Fruit fly (Drosophila melanogaster) whole organism, embryonic: ENCODE data around the gene svr.

Experiments used
- Asciz ChIP-seq: fragments of 200-800 bp; sonication (Bioruptor generic); optimal IDR thresholded peaks from 2 replicates; lab custom pipeline; 2017; ENCODE audit warnings: missing biosample characterization, mild to moderate bottlenecking, missing genetic modification characterization, missing genetic modification reagents
- Awh ChIP-seq: fragments of 200-800 bp; sonication (Bioruptor generic); IDR thresholded peaks from 2 replicates; pipeline ENCODE4, ENCODE4 v1.3.6; 2022; ENCODE audit warnings: missing biosample characterization, missing genetic modification characterization
- CG10147 ChIP-seq: fragments of 200-800 bp; sonication (Bioruptor generic); optimal IDR thresholded peaks from 2 replicates; lab custom pipeline; 2019; ENCODE audit warnings: missing biosample characterization, mild to moderate bottlenecking, missing genetic modification characterization, moderate library complexity
- CG10274 ChIP-seq: fragments of 200-800 bp; sonication (Bioruptor generic); optimal IDR thresholded peaks from 3 replicates; lab custom pipeline; 2017; ENCODE audit warnings: missing biosample characterization, mild to moderate bottlenecking, missing genetic modification characterization
- CG10321 ChIP-seq: fragments of 200-800 bp; sonication (Bioruptor generic); IDR thresholded peaks from 2 replicates; pipeline ENCODE4 v1.3.6; 2022; ENCODE audit warnings: missing biosample characterization, missing genetic modification characterization
- CG11247 ChIP-seq: fragments of 200-800 bp; sonication (Bioruptor generic); IDR thresholded peaks from 2 replicates; pipeline ENCODE4 v1.3.6; 2022; ENCODE audit warnings: missing biosample characterization, missing genetic modification characterization
- CG11696 ChIP-seq: fragments of 200-800 bp; sonication (Bioruptor generic); IDR thresholded peaks from 2 replicates; pipeline ENCODE4 v1.3.6; 2022; ENCODE audit warnings: missing biosample characterization, missing genetic modification characterization
- CG12769 ChIP-seq: fragments of 200-800 bp; sonication (Bioruptor generic); optimal IDR thresholded peaks from 2 replicates; lab custom pipeline; 2019; ENCODE audit warnings: missing biosample characterization, mild to moderate bottlenecking, missing genetic modification characterization, moderate library complexity
- CG14667 ChIP-seq: fragments of 200-800 bp; sonication (Bioruptor generic); IDR thresholded peaks from 2 replicates; pipeline ENCODE4 v1.3.6; 2022; ENCODE audit warnings: missing biosample characterization, missing genetic modification characterization
- CG1529 ChIP-seq: fragments of 200-800 bp; sonication (Bioruptor generic); optimal IDR thresholded peaks from 3 replicates; lab custom pipeline; 2018; ENCODE audit warnings: missing biosample characterization, missing genetic modification characterization
- CG16863 ChIP-seq: fragments of 200-800 bp; sonication (Bioruptor generic); optimal IDR thresholded peaks from 3 replicates; lab custom pipeline; 2016; ENCODE audit warnings: missing biosample characterization, missing genetic modification characterization
- CG18619 ChIP-seq: fragments of 200-800 bp; sonication (Bioruptor generic); optimal IDR thresholded peaks from 3 replicates; lab custom pipeline; 2017; ENCODE audit warnings: missing biosample characterization, mild to moderate bottlenecking, missing genetic modification characterization
- CG4328 ChIP-seq: fragments of 200-800 bp; sonication (Bioruptor generic); optimal IDR thresholded peaks from 3 replicates; lab custom pipeline; 2017; ENCODE audit warnings: missing biosample characterization, missing genetic modification reagents, missing genetic modification characterization
- CG4617 ChIP-seq: fragments of 200-800 bp; sonication (Bioruptor generic); optimal IDR thresholded peaks from 3 replicates; lab custom pipeline; 2016; ENCODE audit warnings: missing biosample characterization, missing genetic modification characterization, borderline replicate concordance
- CG4707 ChIP-seq: fragments of 200-800 bp; sonication (Bioruptor generic); optimal IDR thresholded peaks from 2 replicates; lab custom pipeline; 2018; ENCODE audit warnings: missing biosample characterization, mild to moderate bottlenecking, missing genetic modification characterization, moderate library complexity
- CG4820 ChIP-seq: fragments of 200-800 bp; sonication (Bioruptor generic); optimal IDR thresholded peaks from 3 replicates; lab custom pipeline; 2016; ENCODE audit warnings: missing biosample characterization, missing genetic modification characterization
- CG6689 ChIP-seq: fragments of 200-800 bp; sonication (Bioruptor generic); IDR thresholded peaks from 2 replicates; pipeline ENCODE4 v1.3.6; 2022; ENCODE audit warnings: missing biosample characterization, missing genetic modification characterization
- CG7745 ChIP-seq: fragments of 200-800 bp; sonication (Bioruptor generic); optimal IDR thresholded peaks from 2 replicates; lab custom pipeline; 2018; ENCODE audit warnings: missing biosample characterization, mild to moderate bottlenecking, missing genetic modification characterization, moderate library complexity
- CG7839 ChIP-seq: fragments of 200-800 bp; sonication (Bioruptor generic); optimal IDR thresholded peaks from 3 replicates; lab custom pipeline; 2018; ENCODE audit warnings: missing biosample characterization, mild to moderate bottlenecking, missing genetic modification characterization, moderate library complexity
- CG7928 ChIP-seq: fragments of 200-800 bp; sonication (Bioruptor generic); optimal IDR thresholded peaks from 2 replicates; lab custom pipeline; 2017; ENCODE audit warnings: missing biosample characterization, mild to moderate bottlenecking, missing genetic modification characterization
- CG7987 ChIP-seq: fragments of 200-800 bp; sonication (Bioruptor generic); optimal IDR thresholded peaks from 2 replicates; lab custom pipeline; 2018; ENCODE audit warnings: missing biosample characterization, mild to moderate bottlenecking, missing genetic modification characterization, moderate library complexity
- CG9876 ChIP-seq: fragments of 200-800 bp; sonication (Bioruptor generic); optimal IDR thresholded peaks from 2 replicates; lab custom pipeline; 2016; ENCODE audit warnings: missing biosample characterization, missing genetic modification characterization
- Camta ChIP-seq: fragments of 200-800 bp; sonication (Bioruptor generic); optimal IDR thresholded peaks from 2 replicates; lab custom pipeline; 2016; ENCODE audit warnings: missing biosample characterization, missing genetic modification characterization
- CkIIα-i1 ChIP-seq: fragments of 200-800 bp; sonication (Bioruptor generic); IDR thresholded peaks from 2 replicates; pipeline ENCODE4 v1.3.6; 2022; ENCODE audit warnings: missing biosample characterization, missing genetic modification characterization
- Dek ChIP-seq: fragments of 200-800 bp; sonication (Bioruptor generic); optimal IDR thresholded peaks from 3 replicates; lab custom pipeline; 2019; ENCODE audit warnings: missing biosample characterization, mild to moderate bottlenecking, missing genetic modification characterization, moderate library complexity
- Doc3 ChIP-seq: fragments of 200-800 bp; sonication (Bioruptor generic); IDR thresholded peaks from 3 replicates; pipeline ENCODE4 v1.3.6; 2022; ENCODE audit warnings: missing biosample characterization, missing genetic modification characterization; ENCODE audit not compliant: partially characterized antibody
- Drgx ChIP-seq: fragments of 200-800 bp; sonication (Bioruptor generic); IDR thresholded peaks from 2 replicates; pipeline ENCODE4 v1.3.6; 2022; ENCODE audit warnings: missing biosample characterization, missing genetic modification characterization
- Elba2 ChIP-seq: fragments of 200-800 bp; sonication (Bioruptor generic); optimal IDR thresholded peaks from 3 replicates; lab custom pipeline; 2016; ENCODE audit warnings: missing biosample characterization, missing genetic modification characterization
- Hsf ChIP-seq: fragments of 200-800 bp; sonication (Bioruptor generic); optimal IDR thresholded peaks from 3 replicates; lab custom pipeline; 2016; ENCODE audit warnings: missing biosample characterization, missing genetic modification characterization
- MESR4 ChIP-seq: fragments of 200-800 bp; sonication (Bioruptor generic); optimal IDR thresholded peaks from 2 replicates; lab custom pipeline; 2018; ENCODE audit warnings: missing biosample characterization, mild to moderate bottlenecking, missing genetic modification characterization, moderate library complexity
- NFAT ChIP-seq: fragments of 200-800 bp; sonication (Bioruptor generic); IDR thresholded peaks from 2 replicates; pipeline ENCODE4 v1.3.6; 2022; ENCODE audit warnings: missing biosample characterization, missing genetic modification characterization
- br ChIP-seq: fragments of >200 bp; optimal IDR thresholded peaks from 2 replicates; lab custom pipeline; 2017
- bsh ChIP-seq, 2 experiments: fragments of 200-800 bp; sonication (Bioruptor generic); optimal IDR thresholded peaks; 2 replicates each; lab custom pipeline; 2017 to 2018; ENCODE audit warnings: mild to moderate bottlenecking in 2 of 2, missing biosample characterization in 2 of 2, missing genetic modification characterization in 2 of 2, moderate library complexity in 1 of 2
- cato ChIP-seq: fragments of 200-800 bp; sonication (Bioruptor generic); optimal IDR thresholded peaks from 2 replicates; lab custom pipeline; 2016; ENCODE audit warnings: missing biosample characterization, missing genetic modification characterization, borderline replicate concordance
- corto ChIP-seq: fragments of 200-800 bp; sonication (Bioruptor generic); optimal IDR thresholded peaks from 2 replicates; lab custom pipeline; 2016; ENCODE audit warnings: missing biosample characterization, mild to moderate bottlenecking, missing genetic modification characterization, moderate library complexity
- ems ChIP-seq: fragments of 200-800 bp; sonication (Bioruptor generic); optimal IDR thresholded peaks from 3 replicates; lab custom pipeline; 2016; ENCODE audit warnings: missing biosample characterization, missing genetic modification characterization
- en ChIP-seq: fragments of 200-800 bp; sonication (Bioruptor generic); optimal IDR thresholded peaks from 2 replicates; lab custom pipeline; 2016; ENCODE audit warnings: missing biosample characterization, missing genetic modification characterization
- eyg ChIP-seq: fragments of 200-800 bp; sonication (Bioruptor generic); optimal IDR thresholded peaks from 3 replicates; lab custom pipeline; 2016; ENCODE audit warnings: missing biosample characterization, missing genetic modification characterization
- fd3F ChIP-seq: fragments of 200-800 bp; sonication (Bioruptor generic); optimal IDR thresholded peaks from 2 replicates; lab custom pipeline; 2018; ENCODE audit warnings: missing biosample characterization, mild to moderate bottlenecking, missing genetic modification characterization, moderate library complexity
- fd96Cb ChIP-seq: fragments of 200-800 bp; sonication (Bioruptor generic); optimal IDR thresholded peaks from 2 replicates; lab custom pipeline; 2018; ENCODE audit warnings: missing biosample characterization, mild to moderate bottlenecking, missing genetic modification characterization, moderate library complexity
- gem ChIP-seq: fragments of 200-800 bp; sonication (Bioruptor generic); optimal IDR thresholded peaks from 2 replicates; lab custom pipeline; 2019; ENCODE audit warnings: missing biosample characterization, mild to moderate bottlenecking, missing genetic modification characterization, moderate library complexity
- gfzf ChIP-seq: fragments of 200-800 bp; sonication (Bioruptor generic); optimal IDR thresholded peaks from 2 replicates; lab custom pipeline; 2016; ENCODE audit warnings: missing biosample characterization, mild to moderate bottlenecking, missing genetic modification characterization, moderate library complexity
- grau ChIP-seq: fragments of 200-800 bp; optimal IDR thresholded peaks from 3 replicates; lab custom pipeline; 2019; ENCODE audit warnings: missing biosample characterization, mild to moderate bottlenecking, missing genetic modification characterization, moderate library complexity
- jigr1 ChIP-seq: fragments of 200-800 bp; sonication (Bioruptor generic); IDR thresholded peaks from 3 replicates; pipeline ENCODE4 v1.3.6; 2022; ENCODE audit warnings: missing biosample characterization, missing genetic modification characterization
- kni ChIP-seq: fragments of 200-800 bp; sonication (Bioruptor generic); optimal IDR thresholded peaks from 3 replicates; lab custom pipeline; 2017; ENCODE audit warnings: mild to moderate bottlenecking, missing biosample characterization, missing genetic modification reagents, missing genetic modification characterization
- peb ChIP-seq: fragments of 200-800 bp; sonication (Bioruptor generic); IDR thresholded peaks from 2 replicates; pipeline ENCODE4 v1.3.6; 2022; ENCODE audit warnings: missing biosample characterization, missing genetic modification characterization
- scrt ChIP-seq: fragments of 200-800 bp; sonication (Bioruptor generic); optimal IDR thresholded peaks from 2 replicates; lab custom pipeline; 2018; ENCODE audit warnings: missing biosample characterization, mild to moderate bottlenecking, missing genetic modification characterization, moderate library complexity
- sna ChIP-seq: fragments of 200-800 bp; sonication (Bioruptor generic); IDR thresholded peaks from 2 replicates; pipeline ENCODE4 v1.3.6; 2022; ENCODE audit warnings: missing biosample characterization, missing genetic modification characterization; ENCODE audit not compliant: partially characterized antibody
- sqz ChIP-seq: fragments of 200-800 bp; sonication (Bioruptor generic); optimal IDR thresholded peaks from 3 replicates; lab custom pipeline; 2018; ENCODE audit warnings: missing biosample characterization, mild to moderate bottlenecking, missing genetic modification characterization
- stc ChIP-seq: fragments of 200-800 bp; sonication (Bioruptor generic); IDR thresholded peaks from 2 replicates; pipeline ENCODE4 v1.3.6; 2022; ENCODE audit warnings: missing biosample characterization, missing genetic modification characterization
- tup ChIP-seq: fragments of 200-800 bp; sonication (Bioruptor generic); optimal IDR thresholded peaks from 2 replicates; lab custom pipeline; 2016; ENCODE audit warnings: missing biosample characterization, mild to moderate bottlenecking, missing genetic modification characterization, moderate library complexity

The svr gene

dm6 chrX:524331-524730 is 28.1 kb downstream of the svr start:
- TF ChIP-seq CG18619 (GFP tag; lab: Kevin White, UChicago), result no peak
- no peak for TF ChIP-seq eyg (GFP tag; lab: Kevin White, UChicago)
- TF ChIP-seq corto (GFP tag; lab: Kevin White, UChicago), result no peak
- TF ChIP-seq en (GFP tag; lab: Kevin White, UChicago), result no peak
- peak; percentile 18 for TF ChIP-seq Hsf (GFP tag; lab: Kevin White, UChicago)
- no peak for TF ChIP-seq CG16863 (GFP tag; lab: Kevin White, UChicago)
- no peak for TF ChIP-seq Camta (GFP tag; lab: Kevin White, UChicago)
- no peak for TF ChIP-seq CG9876
- no peak for TF ChIP-seq fd96Cb (tag; lab: Kevin White, UChicago)
- TF ChIP-seq sna (GFP tag; lab: Robert Waterston, UW), result no peak
- no peak for TF ChIP-seq CG10147 (GFP tag; lab: Kevin White, UChicago)
- no peak for TF ChIP-seq CG4617 (GFP tag; lab: Kevin White, UChicago)
- no peak for TF ChIP-seq CG4820 (GFP tag; lab: Kevin White, UChicago)
- no peak for TF ChIP-seq MESR4 (GFP tag; lab: Kevin White, UChicago)
- no peak for TF ChIP-seq Awh
- no peak for TF ChIP-seq CkIIα-i1
- peak in 1 of 2 experiments; percentile 27 for TF ChIP-seq bsh (GFP tag; optimal IDR thresholded peaks at IDR 0.05; lab: Kevin White, UChicago)
- TF ChIP-seq CG10321 (GFP tag; lab: Robert Waterston, UW), result no peak
- peak; percentile 11 for TF ChIP-seq CG7839
- TF ChIP-seq CG7987 (GFP tag; lab: Kevin White, UChicago), result no peak
- TF ChIP-seq Drgx (GFP tag; lab: Robert Waterston, UW), result 0 out of 2 replicates have a peak, but pooled peaks have one; percentile 18
- TF ChIP-seq gem (tag; lab: Kevin White, UChicago), result peak; percentile 29
- TF ChIP-seq CG12769 (tag; lab: Kevin White, UChicago), result peak; percentile 52
- no peak for TF ChIP-seq Doc3
- no peak for TF ChIP-seq tup (GFP tag; lab: Kevin White, UChicago)
- no peak for TF ChIP-seq CG11696
- no peak for TF ChIP-seq peb
- no peak for TF ChIP-seq stc
- no peak for TF ChIP-seq Asciz
- TF ChIP-seq grau (tag; lab: Kevin White, UChicago), result peak; percentile 98
- TF ChIP-seq CG14667 (GFP tag; lab: Robert Waterston, UW), result no peak
- no peak for TF ChIP-seq br (lab: Kevin White, UChicago)
- peak; percentile 75 for TF ChIP-seq kni (GFP tag; lab: Kevin White, UChicago)
- TF ChIP-seq CG4328, result no peak
- TF ChIP-seq sqz (GFP tag; lab: Kevin White, UChicago), result peak; percentile 6
- TF ChIP-seq jigr1 (GFP tag; lab: Robert Waterston, UW), result no peak
- TF ChIP-seq CG1529 (GFP tag; lab: Kevin White, UChicago), result no peak
- TF ChIP-seq Dek (tag; lab: Kevin White, UChicago), result no peak
- no peak for TF ChIP-seq cato (GFP tag; lab: Kevin White, UChicago)
- TF ChIP-seq CG6689, result peak; percentile 22; the same call in 1 of the 2 replicates
- no peak for TF ChIP-seq fd3F (GFP tag; lab: Kevin White, UChicago)
- no peak for TF ChIP-seq Elba2 (GFP tag; lab: Kevin White, UChicago)
- TF ChIP-seq CG7745 (tag; lab: Kevin White, UChicago), result no peak
- no peak; the same call in 1 of the 2 replicates for TF ChIP-seq NFAT (GFP tag; lab: Robert Waterston, UW)
- no peak for TF ChIP-seq CG11247
- no peak for TF ChIP-seq scrt (GFP tag; lab: Kevin White, UChicago)
- no peak for TF ChIP-seq CG4707 (GFP tag; lab: Kevin White, UChicago)
- TF ChIP-seq ems (GFP tag; lab: Kevin White, UChicago), result no peak
- no peak for TF ChIP-seq CG7928 (GFP tag; lab: Kevin White, UChicago)
- no peak for TF ChIP-seq CG10274 (GFP tag; lab: Kevin White, UChicago)
- TF ChIP-seq gfzf (GFP tag; lab: Kevin White, UChicago), result no peak
